Worm (Caenorhabditis elegans) whole organism, midembryonic: ENCODE data around the gene F35B3.4.

Source experiments
- T22C8.4 ChIP-seq: fragments of 200-800 bp; sonication (Bioruptor generic); IDR thresholded peaks from 2 replicates; pipeline ENCODE4 v1.3.6; 2022; ENCODE audit warnings: missing genetic modification characterization, missing compliant biosample characterization
- cog-1 ChIP-seq: sonication (generic microtip); optimal IDR thresholded peaks from 2 replicates; lab custom pipeline; 2016; ENCODE audit warnings: missing genetic modification characterization, missing compliant biosample characterization
- flt-1 ChIP-seq: fragments of 200-800 bp; sonication (Bioruptor generic); IDR thresholded peaks from 2 replicates; pipeline ENCODE4 v1.3.6; 2022; ENCODE audit warnings: missing genetic modification characterization, missing compliant biosample characterization
- klf-2 ChIP-seq: fragments of 200-800 bp; sonication (Bioruptor generic); conservative IDR thresholded peaks from 2 replicates; pipeline ENCODE4 v1.3.6; 2022; ENCODE audit warnings: missing genetic modification reagents, missing genetic modification characterization, missing compliant biosample characterization
- med-1 ChIP-seq: sonication (generic microtip); optimal IDR thresholded peaks from 2 replicates; lab custom pipeline; 2017; ENCODE audit warnings: missing genetic modification characterization, mild to moderate bottlenecking, missing compliant biosample characterization, antibody characterized with exemption, missing genetic modification reagents; ENCODE audit not compliant: insufficient read depth
- ref-1 ChIP-seq: fragments of 200-800 bp; sonication (Bioruptor generic); conservative IDR thresholded peaks from 2 replicates; pipeline ENCODE4 v1.3.6; 2022; ENCODE audit warnings: missing genetic modification reagents, missing genetic modification characterization, missing compliant biosample characterization
- tab-1 ChIP-seq: fragments of 200-800 bp; sonication (Bioruptor generic); IDR thresholded peaks from 2 replicates; pipeline ENCODE4 v1.3.6; 2022; ENCODE audit warnings: missing genetic modification characterization, missing compliant biosample characterization
- ztf-23 ChIP-seq: fragments of 200-800 bp; sonication (Bioruptor generic); IDR thresholded peaks from 2 replicates; pipeline ENCODE4 v1.3.6; 2022; ENCODE audit warnings: missing genetic modification reagents, missing genetic modification characterization, missing compliant biosample characterization
- ztf-29 ChIP-seq: fragments of 200-800 bp; sonication (Bioruptor generic); IDR thresholded peaks from 2 replicates; pipeline ENCODE4 v1.3.6; 2022; ENCODE audit warnings: missing genetic modification reagents, missing genetic modification characterization, missing compliant biosample characterization

Gene F35B3.4

DNA sequence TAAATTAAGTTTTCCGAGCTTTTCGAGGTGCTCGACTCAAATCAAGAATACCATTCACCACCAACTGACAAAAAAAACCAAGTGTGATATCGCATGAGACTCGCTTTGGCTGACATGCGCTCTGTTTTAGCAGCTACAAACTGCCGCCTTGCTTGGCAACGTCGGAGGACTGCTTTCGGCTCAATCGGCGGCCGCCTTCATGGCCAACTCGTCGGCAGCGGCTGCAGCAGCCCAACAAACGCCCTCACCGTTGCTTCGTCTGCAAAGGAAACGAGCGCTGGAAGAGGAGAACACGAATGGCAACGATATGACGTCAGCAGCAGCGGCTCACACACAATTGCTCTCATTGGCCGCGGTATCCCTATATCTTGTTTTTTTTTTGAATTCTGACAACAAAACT, 13.9 kb downstream of the F35B3.4 start:
- no peak for TF ChIP-seq klf-2
- no peak for TF ChIP-seq ref-1 (GFP tag; lab: Robert Waterston, UW)
- TF ChIP-seq ztf-29 (GFP tag; lab: Robert Waterston, UW), result no peak
- no peak for TF ChIP-seq T22C8.4 (GFP tag; lab: Robert Waterston, UW)
- no peak for TF ChIP-seq ztf-23
- TF ChIP-seq flt-1 (GFP tag; lab: Robert Waterston, UW), result no peak
- no peak for TF ChIP-seq cog-1 (tag; lab: Kevin White, UChicago)
- no peak for TF ChIP-seq med-1 (GFP tag; lab: Kevin White, UChicago)
- no peak for TF ChIP-seq tab-1 (GFP tag; lab: Robert Waterston, UW)

DNA sequence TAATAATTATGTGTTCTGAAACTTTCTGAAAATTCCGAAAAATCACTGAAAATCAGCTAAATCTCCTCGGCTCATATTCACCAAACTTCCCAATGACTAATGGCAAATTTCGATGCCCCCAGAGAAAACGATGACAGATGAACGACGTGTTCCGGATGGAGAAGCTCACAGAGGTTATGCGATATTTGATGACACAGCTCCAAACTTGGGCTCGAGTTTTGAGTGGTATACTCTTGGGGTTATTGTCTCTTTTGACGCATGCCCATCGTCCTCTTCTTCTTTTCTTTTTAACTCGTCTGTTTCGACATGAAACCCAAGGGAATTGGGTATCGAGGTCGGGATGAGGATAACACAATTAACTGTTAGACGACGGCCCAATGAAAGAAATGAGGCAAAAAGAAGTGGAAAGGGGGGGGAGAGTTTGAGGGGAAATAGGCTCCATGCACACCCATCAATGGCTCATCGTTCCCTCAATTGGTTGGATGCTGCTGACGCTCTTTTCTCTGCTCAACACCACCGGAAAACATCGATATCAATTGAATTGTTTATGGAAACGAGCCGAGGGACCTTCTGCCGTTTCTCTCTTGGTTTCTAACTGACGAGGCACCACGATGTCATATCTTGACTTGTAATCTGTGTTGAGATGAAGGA, 17.2 kb downstream of the F35B3.4 start:
- TF ChIP-seq ztf-23, result no peak
- TF ChIP-seq klf-2, result no peak
- no peak for TF ChIP-seq ztf-29 (GFP tag; lab: Robert Waterston, UW)
- TF ChIP-seq tab-1 (GFP tag; lab: Robert Waterston, UW), result no peak
- TF ChIP-seq cog-1 (tag; lab: Kevin White, UChicago), result no peak
- no peak for TF ChIP-seq flt-1 (GFP tag; lab: Robert Waterston, UW)
- no peak for TF ChIP-seq T22C8.4 (GFP tag; lab: Robert Waterston, UW)
- TF ChIP-seq ref-1 (GFP tag; lab: Robert Waterston, UW), result no peak
- no peak for TF ChIP-seq med-1 (GFP tag; lab: Kevin White, UChicago)

DNA sequence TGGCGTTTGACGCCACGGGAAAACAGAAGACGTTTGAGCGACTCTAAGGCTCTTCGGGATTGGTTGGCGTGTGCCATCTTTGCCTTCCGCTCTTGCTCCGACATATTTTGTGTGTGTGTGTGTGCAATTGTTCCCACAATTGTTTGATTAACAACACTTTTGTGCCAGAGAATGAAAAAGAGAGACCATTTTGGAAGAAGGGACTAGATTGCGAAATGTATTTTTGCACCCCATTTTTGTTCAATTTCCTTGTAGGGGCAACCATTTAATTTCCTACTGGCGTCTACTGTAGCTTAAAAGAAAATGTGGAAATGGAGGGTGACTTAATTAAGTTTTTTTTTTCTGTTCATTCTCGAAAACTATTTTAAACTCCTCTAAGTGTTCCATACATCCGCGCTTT, 18.6 kb downstream of the F35B3.4 start:
- TF ChIP-seq klf-2 (no peak), flt-1 (GFP tag; lab: Robert Waterston, UW) (no peak), cog-1 (tag; lab: Kevin White, UChicago) (no peak), ref-1 (GFP tag; lab: Robert Waterston, UW) (no peak), ztf-29 (GFP tag; lab: Robert Waterston, UW) (no peak), med-1 (GFP tag; lab: Kevin White, UChicago) (no peak), T22C8.4 (GFP tag; lab: Robert Waterston, UW) (no peak), tab-1 (GFP tag; lab: Robert Waterston, UW) (no peak), ztf-23 (no peak)

DNA sequence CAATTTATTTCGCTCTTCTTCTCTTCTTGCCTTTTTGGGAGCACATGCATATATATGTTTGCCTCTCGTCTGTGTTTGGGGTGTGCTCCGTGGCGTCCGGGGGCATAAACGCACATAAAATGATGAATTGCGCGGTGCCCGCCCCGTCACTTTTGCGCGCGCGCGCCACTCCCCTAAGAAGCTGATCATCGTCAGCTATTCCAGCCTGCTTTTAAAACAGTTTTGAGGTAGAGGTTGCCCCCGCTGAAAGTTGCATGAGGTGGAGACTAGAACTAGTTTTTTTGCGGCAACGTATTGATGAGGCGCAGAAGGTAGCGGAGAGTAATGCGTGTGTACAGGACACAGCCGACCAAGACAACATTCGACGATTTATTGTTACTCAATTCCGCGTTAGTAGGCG, 21.1 kb downstream of the F35B3.4 start:
- peak; percentile 62; the same call in 1 of the 2 replicates for TF ChIP-seq ztf-23
- no peak for TF ChIP-seq ztf-29 (GFP tag; lab: Robert Waterston, UW)

DNA sequence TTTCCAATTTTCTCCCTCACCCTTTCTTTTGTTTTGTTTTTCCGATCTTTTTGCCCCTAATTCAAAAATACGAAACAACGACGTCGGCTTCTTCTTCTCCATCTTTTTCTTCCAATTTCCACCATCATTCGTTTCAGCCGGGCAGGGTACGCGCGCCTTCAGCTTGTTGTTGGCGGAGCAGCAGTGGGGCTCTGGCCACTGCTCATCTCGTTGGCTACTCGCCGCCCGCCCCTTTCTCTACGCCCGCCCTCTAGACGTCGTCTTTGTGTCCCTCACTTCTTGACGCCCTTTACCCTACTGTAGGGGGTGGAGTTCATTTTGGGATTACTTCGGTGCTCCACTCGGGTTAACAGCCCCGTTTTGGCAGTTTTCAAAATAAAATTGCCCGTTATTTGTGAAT, 21.8 kb downstream of the F35B3.4 start:
- TF ChIP-seq T22C8.4 (GFP tag; lab: Robert Waterston, UW), result no peak
- no peak for TF ChIP-seq ref-1 (GFP tag; lab: Robert Waterston, UW)
- no peak for TF ChIP-seq ztf-29 (GFP tag; lab: Robert Waterston, UW)
- no peak for TF ChIP-seq tab-1 (GFP tag; lab: Robert Waterston, UW)
- no peak for TF ChIP-seq ztf-23
- no peak for TF ChIP-seq flt-1 (GFP tag; lab: Robert Waterston, UW)
- no peak for TF ChIP-seq cog-1 (tag; lab: Kevin White, UChicago)
- TF ChIP-seq klf-2, result no peak
- no peak for TF ChIP-seq med-1 (GFP tag; lab: Kevin White, UChicago)

DNA sequence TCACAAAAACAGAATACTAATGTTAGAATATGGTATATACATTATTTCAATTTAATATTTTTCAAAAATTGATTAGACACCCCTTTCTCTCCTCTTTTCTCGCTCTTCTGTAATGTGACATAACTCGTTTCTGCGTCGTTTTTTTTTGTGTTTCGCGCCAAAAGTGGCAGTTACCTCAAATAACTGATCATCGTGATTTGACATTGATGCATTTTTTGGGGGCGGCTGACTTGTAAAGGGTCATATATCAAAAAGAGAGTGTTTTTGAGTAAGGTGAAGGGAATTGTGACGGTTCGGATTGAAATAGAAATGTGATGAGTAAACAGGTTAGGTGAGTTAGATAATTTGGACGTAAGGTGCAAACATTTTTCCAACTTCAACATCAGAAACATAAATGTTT, 22.8 kb downstream of the F35B3.4 start:
- no peak for TF ChIP-seq ztf-23
- TF ChIP-seq ztf-29 (GFP tag; lab: Robert Waterston, UW), result no peak
- no peak for TF ChIP-seq med-1 (GFP tag; lab: Kevin White, UChicago)
- no peak for TF ChIP-seq klf-2
- no peak for TF ChIP-seq ref-1 (GFP tag; lab: Robert Waterston, UW)
- no peak for TF ChIP-seq tab-1 (GFP tag; lab: Robert Waterston, UW)
- no peak for TF ChIP-seq flt-1 (GFP tag; lab: Robert Waterston, UW)
- TF ChIP-seq T22C8.4 (GFP tag; lab: Robert Waterston, UW), result no peak
- no peak for TF ChIP-seq cog-1 (tag; lab: Kevin White, UChicago)

DNA sequence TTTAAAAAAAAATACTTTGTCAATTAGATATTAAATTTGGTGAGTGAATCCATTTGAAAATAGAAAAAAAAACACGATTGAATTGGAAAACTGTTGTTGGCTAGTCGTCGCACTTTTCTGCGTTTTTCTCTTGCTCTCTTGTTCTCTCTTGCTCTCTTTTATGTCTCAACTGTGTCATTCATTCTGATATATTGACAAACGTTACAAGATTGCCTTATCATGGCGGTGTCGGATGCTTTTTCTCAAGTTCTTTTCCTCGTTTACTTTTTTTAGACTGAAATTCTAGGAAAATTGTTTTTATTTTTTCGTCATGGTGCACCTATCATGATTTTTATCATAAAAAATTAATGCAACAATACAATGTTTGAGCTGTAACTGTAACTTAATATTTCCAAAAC, 24.9 kb downstream of the F35B3.4 start:
- no peak for TF ChIP-seq ztf-29 (GFP tag; lab: Robert Waterston, UW)
- no peak for TF ChIP-seq tab-1 (GFP tag; lab: Robert Waterston, UW)
- no peak for TF ChIP-seq T22C8.4 (GFP tag; lab: Robert Waterston, UW)
- TF ChIP-seq cog-1 (tag; lab: Kevin White, UChicago), result no peak
- no peak for TF ChIP-seq ztf-23
- TF ChIP-seq flt-1 (GFP tag; lab: Robert Waterston, UW), result no peak
- TF ChIP-seq klf-2, result no peak
- no peak for TF ChIP-seq med-1 (GFP tag; lab: Kevin White, UChicago)
- TF ChIP-seq ref-1 (GFP tag; lab: Robert Waterston, UW), result no peak

DNA sequence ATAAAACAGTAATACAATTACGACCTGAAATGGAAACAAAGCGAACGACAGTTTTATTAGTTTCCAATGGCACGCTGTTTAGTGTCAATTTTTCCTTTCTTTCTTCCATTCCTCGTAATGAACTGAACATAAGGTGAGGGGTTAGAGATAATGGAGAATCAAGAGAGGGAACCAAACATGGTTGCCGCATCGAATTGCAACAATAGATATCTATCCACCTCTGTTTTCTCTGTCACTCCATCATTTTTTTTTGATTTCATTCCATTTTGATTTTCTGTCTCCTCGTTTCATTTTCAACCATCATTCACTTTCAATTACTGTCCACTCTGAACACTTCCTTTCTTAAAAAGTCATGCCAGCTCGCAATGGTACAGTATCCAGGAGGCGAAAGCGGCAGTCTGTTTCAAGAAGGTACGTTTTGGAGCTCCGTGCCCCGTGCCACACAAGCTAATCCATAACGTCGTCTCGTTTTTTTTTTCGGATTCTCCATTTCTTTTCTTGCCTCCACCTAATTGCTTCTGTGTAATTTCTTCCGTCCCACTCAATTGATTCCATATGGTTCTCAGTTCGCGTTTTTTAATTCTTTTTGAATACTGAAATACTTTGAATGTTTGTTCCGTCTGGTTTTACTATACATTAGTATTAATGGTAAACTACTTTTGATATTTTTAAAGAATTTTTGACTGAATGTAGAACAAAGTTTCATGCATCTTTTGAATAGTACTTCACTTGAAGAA, 25.4 kb downstream of the F35B3.4 start:
- no peak for TF ChIP-seq T22C8.4 (GFP tag; lab: Robert Waterston, UW)
- TF ChIP-seq tab-1 (GFP tag; lab: Robert Waterston, UW), result no peak
- no peak for TF ChIP-seq ztf-23

DNA sequence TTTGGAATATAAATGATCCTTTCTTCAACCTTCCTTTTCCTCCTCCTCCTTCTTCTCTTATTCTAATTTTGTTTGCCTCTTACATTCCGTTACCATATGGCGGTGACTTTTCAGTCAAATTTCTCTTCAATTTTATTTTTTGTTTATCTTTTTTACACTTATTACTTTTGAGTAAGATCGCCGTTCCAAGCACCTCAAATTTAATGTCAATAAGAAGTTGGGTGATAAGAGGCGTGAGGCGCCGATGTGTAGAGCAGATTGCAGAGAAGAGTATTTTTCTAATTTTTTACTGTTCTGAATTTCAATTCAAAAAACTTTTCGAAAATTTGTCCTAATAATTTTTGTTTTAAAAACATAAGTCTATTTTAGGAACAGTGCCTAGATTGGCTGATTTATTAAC, 26.3 kb downstream of the F35B3.4 start:
- TF ChIP-seq ztf-29 (GFP tag; lab: Robert Waterston, UW) (no peak), ztf-23 (no peak), tab-1 (GFP tag; lab: Robert Waterston, UW) (no peak), flt-1 (GFP tag; lab: Robert Waterston, UW) (no peak), ref-1 (GFP tag; lab: Robert Waterston, UW) (no peak), med-1 (GFP tag; lab: Kevin White, UChicago) (no peak)
